Fruit fly (Drosophila melanogaster) whole organism: ENCODE results near the gene CG14411.

Experiments
- CG8478 ChIP-seq: fragments of >200 bp; optimal IDR thresholded peaks from 2 replicates; lab custom pipeline; 2018; ENCODE audit warnings: inconsistent platforms
- Dll ChIP-seq: fragments of >200 bp; optimal IDR thresholded peaks from 2 replicates; lab custom pipeline; 2017
- EcR ChIP-seq, 2 experiments: fragments of >200 bp; optimal IDR thresholded peaks; 2 replicates each; lab custom pipeline; 2017; ENCODE audit warnings: missing biosample characterization in 2 of 2, missing genetic modification characterization in 2 of 2, missing genetic modification reagents in 2 of 2
- pan ChIP-seq: fragments of >200 bp; optimal IDR thresholded peaks from 2 replicates; lab custom pipeline; 2017
- psq ChIP-seq: fragments of >200 bp; optimal IDR thresholded peaks from 2 replicates; lab custom pipeline; 2017
- usp ChIP-seq: fragments of >200 bp; optimal IDR thresholded peaks from 2 replicates; lab custom pipeline; 2017; ENCODE audit warnings: missing biosample characterization, missing genetic modification characterization, mixed read lengths

Gene CG14411

DNA sequence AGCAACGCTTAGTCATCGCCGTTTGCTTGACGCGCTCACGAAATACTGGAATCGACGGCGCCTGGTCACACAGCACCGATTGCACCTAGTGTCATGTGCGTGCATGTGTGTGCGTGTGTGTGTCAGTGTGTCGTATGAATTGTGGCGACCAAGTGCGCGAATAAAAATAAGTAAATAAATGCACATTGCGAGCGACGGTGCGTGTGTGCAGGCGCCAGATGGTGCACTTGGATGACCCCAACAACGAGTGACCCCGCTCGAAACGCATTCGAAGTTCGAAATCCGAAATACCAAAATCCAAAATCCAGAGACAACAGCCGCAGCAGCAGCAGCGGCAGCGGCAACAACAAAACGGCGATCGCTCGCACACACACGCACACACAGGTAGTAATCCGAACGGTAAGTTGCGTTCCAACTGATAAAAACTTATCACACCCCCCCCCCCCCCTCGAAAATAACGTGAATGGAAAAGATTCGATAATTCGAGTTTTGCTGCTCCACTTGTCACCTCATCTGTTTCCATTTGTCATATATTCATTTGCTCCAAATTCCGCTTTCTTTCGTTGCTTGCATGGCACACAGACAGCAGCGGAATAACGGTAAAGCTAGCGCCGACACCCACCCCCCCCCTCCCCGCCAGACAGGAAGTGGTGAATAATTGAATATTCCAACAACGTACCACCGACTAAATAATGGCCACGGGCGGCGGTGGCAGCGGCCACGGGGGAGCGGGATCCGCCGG is at the start of gene CG14411:
TSS of gene CG14411 (plus strand) at position 86 of the 742 bp plus-strand sequence.
- TF ChIP-seq EcR (GFP tag; optimal IDR thresholded peaks at IDR 0.05; lab: Kevin White, UChicago) (no peak), Dll (lab: Kevin White, UChicago) (no peak), CG8478 (lab: Kevin White, UChicago) (no peak), usp (GFP tag; lab: Kevin White, UChicago) (no peak), psq (lab: Kevin White, UChicago) (no peak), pan (lab: Kevin White, UChicago) (no peak)

DNA sequence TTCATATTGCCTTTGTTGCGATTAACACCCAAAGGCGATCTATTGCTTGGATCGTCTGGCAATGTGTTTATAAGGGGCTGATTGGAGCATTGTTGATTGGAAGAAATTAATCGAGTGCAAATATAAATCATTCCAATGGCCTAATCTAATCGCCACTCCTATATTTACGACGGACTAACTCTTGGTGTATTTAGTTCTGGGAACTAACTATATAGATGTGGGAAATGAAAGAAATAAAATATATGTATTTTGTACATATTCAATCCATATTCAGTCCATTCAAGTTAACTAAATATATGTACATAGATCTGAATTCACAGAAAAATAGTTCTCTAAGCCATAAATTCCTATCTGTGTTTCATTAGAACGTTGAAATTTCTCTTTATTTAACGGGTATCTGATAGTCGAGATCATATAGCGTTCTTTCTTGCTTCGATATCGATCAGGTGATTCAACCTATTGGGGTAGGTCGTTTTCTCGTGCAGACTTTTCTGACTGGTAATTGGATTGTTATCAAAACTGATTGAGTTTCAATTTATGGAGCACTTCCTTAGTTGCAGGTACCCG is 48.4 kb upstream of the CG14411 start, which contains the start of gene Ag5r2:
TSS of gene Ag5r2 (minus strand) at position 51 of the 567 bp plus-strand sequence.
- TF ChIP-seq pan (lab: Kevin White, UChicago) (no peak), psq (lab: Kevin White, UChicago) (no peak), usp (GFP tag; lab: Kevin White, UChicago) (no peak), EcR (GFP tag; optimal IDR thresholded peaks at IDR 0.05; lab: Kevin White, UChicago) (no peak), CG8478 (lab: Kevin White, UChicago) (no peak), Dll (lab: Kevin White, UChicago) (no peak)

DNA sequence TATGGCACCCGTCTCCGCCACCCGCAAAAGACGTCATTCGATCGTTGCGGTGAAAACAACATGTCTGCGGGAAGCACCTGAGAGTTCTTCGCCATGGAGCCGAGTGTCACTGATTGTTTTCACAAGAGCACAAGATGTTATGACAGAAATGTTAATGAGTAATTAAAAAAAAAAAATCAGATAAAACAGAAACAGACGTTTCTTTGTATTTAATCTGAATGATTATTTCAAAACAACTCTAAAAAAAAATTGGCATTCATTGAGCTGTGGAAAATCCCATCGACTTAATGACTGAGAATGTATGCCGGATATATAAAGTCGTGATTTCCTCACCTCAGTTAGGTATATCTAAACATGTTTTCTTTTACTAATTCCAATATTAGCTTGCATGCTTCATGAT is 46.0 kb upstream of the CG14411 start, which contains the start of gene Ag5r:
TSS of gene Ag5r (minus strand) at position 101 of the 400 bp plus-strand sequence.
- TF ChIP-seq pan (lab: Kevin White, UChicago): no peak
- TF ChIP-seq CG8478 (lab: Kevin White, UChicago): no peak
- TF ChIP-seq Dll (lab: Kevin White, UChicago): no peak
- no peak for TF ChIP-seq usp (GFP tag; lab: Kevin White, UChicago)
- TF ChIP-seq EcR (GFP tag; optimal IDR thresholded peaks at IDR 0.05; lab: Kevin White, UChicago): no peak
- TF ChIP-seq psq (lab: Kevin White, UChicago): no peak

- TF ChIP-seq psq (lab: Kevin White, UChicago) (no peak), CG8478 (lab: Kevin White, UChicago) (no peak), pan (lab: Kevin White, UChicago) (no peak), usp (GFP tag; lab: Kevin White, UChicago) (no peak), Dll (lab: Kevin White, UChicago) (no peak), EcR (GFP tag; optimal IDR thresholded peaks at IDR 0.05; lab: Kevin White, UChicago) (no peak)
Measured at dm6 chrX:14802611-14803110, 29.8 kb upstream of the CG14411 start.

- no peak for TF ChIP-seq usp (GFP tag; lab: Kevin White, UChicago)
- no peak for TF ChIP-seq psq (lab: Kevin White, UChicago)
- TF ChIP-seq Dll (lab: Kevin White, UChicago): no peak
- no peak for TF ChIP-seq EcR (GFP tag; optimal IDR thresholded peaks at IDR 0.05; lab: Kevin White, UChicago)
- no peak for TF ChIP-seq CG8478 (lab: Kevin White, UChicago)
- TF ChIP-seq pan (lab: Kevin White, UChicago): no peak
Measured at dm6 chrX:14805646-14806045, 26.8 kb upstream of the CG14411 start.

DNA sequence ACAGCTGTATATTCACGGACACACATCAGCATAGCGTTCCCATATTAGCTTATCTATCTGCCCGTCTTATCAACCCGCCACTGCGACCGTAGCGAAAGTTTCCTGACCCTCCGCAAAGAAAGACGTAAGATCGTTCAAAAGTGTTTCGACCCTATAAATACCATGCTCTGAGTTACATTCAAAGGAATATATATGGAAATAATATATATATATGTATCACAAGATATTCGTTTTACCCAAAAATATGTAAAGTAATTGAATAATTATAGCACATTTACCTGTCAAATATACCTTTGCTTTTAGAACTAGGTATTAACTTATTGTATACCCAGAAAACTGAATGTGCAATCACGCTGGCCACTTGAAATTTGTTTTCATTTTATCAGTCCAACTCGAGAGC is 22.0 kb upstream of the CG14411 start:
- no peak for TF ChIP-seq pan (lab: Kevin White, UChicago)
- TF ChIP-seq Dll (lab: Kevin White, UChicago): no peak
- no peak for TF ChIP-seq psq (lab: Kevin White, UChicago)
- no peak for TF ChIP-seq EcR (GFP tag; optimal IDR thresholded peaks at IDR 0.05; lab: Kevin White, UChicago)
- no peak for TF ChIP-seq CG8478 (lab: Kevin White, UChicago)
- no peak for TF ChIP-seq usp (GFP tag; lab: Kevin White, UChicago)

DNA sequence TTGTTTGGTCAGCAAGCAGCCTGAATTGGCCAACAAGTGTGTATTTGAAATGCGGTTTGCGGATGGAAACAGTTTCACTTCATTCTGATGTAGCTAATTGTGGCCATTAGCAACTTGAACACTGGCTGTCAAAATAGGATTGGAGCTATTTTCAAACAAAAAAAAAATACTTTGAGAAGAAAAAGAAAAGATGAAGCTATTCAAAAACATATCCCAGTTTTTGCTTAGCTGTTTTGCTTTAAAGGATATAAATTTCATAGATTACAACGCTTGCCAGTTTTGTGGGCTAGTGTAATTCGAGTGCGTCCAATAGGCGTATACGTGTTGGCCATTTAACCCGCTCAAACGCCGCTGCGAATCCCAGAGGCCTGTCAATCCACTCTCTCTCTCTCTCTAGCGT is 20.2 kb upstream of the CG14411 start:
- TF ChIP-seq Dll (lab: Kevin White, UChicago) (no peak), CG8478 (lab: Kevin White, UChicago) (no peak), EcR (GFP tag; optimal IDR thresholded peaks at IDR 0.05; lab: Kevin White, UChicago) (no peak), usp (GFP tag; lab: Kevin White, UChicago) (no peak), pan (lab: Kevin White, UChicago) (no peak), psq (lab: Kevin White, UChicago) (no peak)

- TF ChIP-seq CG8478 (lab: Kevin White, UChicago) (no peak), psq (lab: Kevin White, UChicago) (no peak), EcR (GFP tag; optimal IDR thresholded peaks at IDR 0.05; lab: Kevin White, UChicago) (no peak), usp (GFP tag; lab: Kevin White, UChicago) (no peak), Dll (lab: Kevin White, UChicago) (no peak), pan (lab: Kevin White, UChicago) (no peak)
Measured at dm6 chrX:14824690-14825469, 7.6 kb upstream of the CG14411 start.

DNA sequence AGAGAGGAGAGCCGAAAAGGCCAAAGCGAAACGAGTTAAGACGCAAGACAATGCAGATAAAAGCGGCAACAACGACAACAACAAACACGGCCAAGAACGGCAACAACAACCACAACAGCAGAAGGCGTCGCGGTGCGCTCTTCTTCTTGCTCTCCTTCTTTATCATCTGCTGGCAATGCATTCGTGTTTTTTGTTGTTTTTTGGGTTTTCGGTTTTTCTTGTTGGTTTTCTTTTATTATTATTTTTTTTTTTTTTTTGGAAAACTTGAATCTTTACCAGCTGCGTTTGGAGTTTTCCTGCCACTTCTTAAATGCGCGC is 7.0 kb upstream of the CG14411 start:
- no peak for TF ChIP-seq usp (GFP tag; lab: Kevin White, UChicago)
- no peak for TF ChIP-seq pan (lab: Kevin White, UChicago)
- TF ChIP-seq EcR (GFP tag; optimal IDR thresholded peaks at IDR 0.05; lab: Kevin White, UChicago): no peak
- no peak for TF ChIP-seq CG8478 (lab: Kevin White, UChicago)
- TF ChIP-seq Dll (lab: Kevin White, UChicago): no peak
- no peak for TF ChIP-seq psq (lab: Kevin White, UChicago)

- no peak for TF ChIP-seq usp (GFP tag; lab: Kevin White, UChicago)
- no peak for TF ChIP-seq EcR (GFP tag; optimal IDR thresholded peaks at IDR 0.05; lab: Kevin White, UChicago)
- TF ChIP-seq pan (lab: Kevin White, UChicago): no peak
- TF ChIP-seq Dll (lab: Kevin White, UChicago): no peak
- no peak for TF ChIP-seq psq (lab: Kevin White, UChicago)
- no peak for TF ChIP-seq CG8478 (lab: Kevin White, UChicago)
Measured at dm6 chrX:14825922-14826617, 6.4 kb upstream of the CG14411 start, which contains the start of gene rut. rut (minus strand) TSS chrX:14826073.
